Worm (Caenorhabditis elegans) whole organism, L4 larva: ENCODE results near the gene R02D5.7.

Experiments
- D1046.2 ChIP-seq: fragments of 200-800 bp; sonication (Bioruptor generic); IDR thresholded peaks from 2 replicates; pipeline ENCODE4 v1.3.6; 2022; ENCODE audit warnings: missing genetic modification characterization, missing compliant biosample characterization
- F37D6.2 ChIP-seq: sonication (generic microtip); optimal IDR thresholded peaks from 2 replicates; lab custom pipeline; 2016; ENCODE audit warnings: mild to moderate bottlenecking, missing genetic modification characterization, missing compliant biosample characterization
- Y105C5A.15 ChIP-seq: fragments of 200-800 bp; sonication (Bioruptor generic); IDR thresholded peaks from 2 replicates; pipeline ENCODE4 v1.3.6; 2022; ENCODE audit warnings: missing genetic modification characterization, missing compliant biosample characterization
- Y48G9A.11 ChIP-seq: fragments of 200-800 bp; sonication (Bioruptor generic); IDR thresholded peaks from 2 replicates; pipeline ENCODE4 v1.3.6; 2022; ENCODE audit warnings: missing genetic modification reagents, missing genetic modification characterization, missing compliant biosample characterization
- Y5F2A.4 ChIP-seq: fragments of 200-800 bp; sonication (Bioruptor generic); optimal IDR thresholded peaks from 2 replicates; lab custom pipeline; 2018; ENCODE audit warnings: mild to moderate bottlenecking, missing genetic modification characterization, missing compliant biosample characterization
- aha-1 ChIP-seq: fragments of 150-350 bp; peaks from one replicate; lab custom pipeline; 2014; ENCODE audit warnings: missing biosample characterization, missing genetic modification characterization
- ceh-32 ChIP-seq: sonication (generic microtip); optimal IDR thresholded peaks from 2 replicates; lab custom pipeline; 2016; ENCODE audit warnings: mild to moderate bottlenecking, missing genetic modification characterization, missing compliant biosample characterization; ENCODE audit not compliant: poor library complexity
- ceh-44 ChIP-seq: fragments of 200-800 bp; sonication (Bioruptor generic); IDR thresholded peaks from 2 replicates; pipeline ENCODE4 v1.3.6; 2022; ENCODE audit warnings: missing genetic modification reagents, missing genetic modification characterization, missing compliant biosample characterization
- daf-8 ChIP-seq: fragments of 200-800 bp; sonication (Bioruptor generic); IDR thresholded peaks from 2 replicates; pipeline ENCODE4 v1.3.6; 2022; ENCODE audit warnings: missing genetic modification characterization, missing compliant biosample characterization
- dmd-6 ChIP-seq: fragments of 200-800 bp; sonication (Bioruptor generic); IDR thresholded peaks from 2 replicates; pipeline ENCODE4 v1.3.6; 2022; ENCODE audit warnings: missing genetic modification reagents, missing genetic modification characterization, missing compliant biosample characterization
- fkh-10 ChIP-seq: fragments of 150-350 bp; optimal IDR thresholded peaks from 2 replicates; lab custom pipeline; 2014; ENCODE audit warnings: missing biosample characterization, missing genetic modification reagents, missing genetic modification characterization
- hlh-11 ChIP-seq: fragments of 200-800 bp; sonication (Bioruptor generic); optimal IDR thresholded peaks from 2 replicates; lab custom pipeline; 2018; ENCODE audit warnings: mild to moderate bottlenecking, missing genetic modification characterization, missing compliant biosample characterization
- lin-1 ChIP-seq: fragments of 200-800 bp; sonication (Bioruptor generic); IDR thresholded peaks from 2 replicates; pipeline ENCODE4 v1.3.6; 2022; ENCODE audit warnings: missing genetic modification reagents, missing genetic modification characterization, missing compliant biosample characterization
- lin-39 ChIP-seq: fragments of 150-350 bp; optimal IDR thresholded peaks from 2 replicates; lab custom pipeline; 2014; ENCODE audit warnings: missing biosample characterization, missing genetic modification reagents, missing genetic modification characterization
- mdl-1 ChIP-seq, 2 experiments: fragments of 150-350 bp in 1 of 2; sonication (generic microtip) in 1 of 2; optimal IDR thresholded peaks; 2 replicates each; lab custom pipeline; 2014 to 2017; ENCODE audit warnings: missing biosample characterization in 2 of 2, missing genetic modification characterization in 2 of 2
- mep-1 ChIP-seq: fragments of 150-350 bp; sonication (generic microtip); optimal IDR thresholded peaks from 3 replicates; lab custom pipeline; 2014; ENCODE audit warnings: missing biosample characterization, missing genetic modification characterization
- mes-2 ChIP-seq: sonication (generic microtip); optimal IDR thresholded peaks from 2 replicates; lab custom pipeline; 2016; ENCODE audit warnings: missing genotype, mild to moderate bottlenecking, missing genetic modification characterization, missing compliant biosample characterization; ENCODE audit not compliant: poor library complexity, severe bottlenecking
- nhr-11 ChIP-seq: fragments of 150-350 bp; optimal IDR thresholded peaks from 2 replicates; lab custom pipeline; 2014; ENCODE audit warnings: missing biosample characterization, missing genetic modification characterization
- nhr-111 ChIP-seq: fragments of 200-800 bp; sonication (Bioruptor generic); optimal IDR thresholded peaks from 2 replicates; lab custom pipeline; 2018; ENCODE audit warnings: mild to moderate bottlenecking, missing genetic modification characterization, missing compliant biosample characterization
- nhr-41 ChIP-seq: fragments of 200-800 bp; sonication (Bioruptor generic); IDR thresholded peaks from 2 replicates; pipeline ENCODE4 v1.3.6; 2022; ENCODE audit warnings: missing genetic modification reagents, missing genetic modification characterization, missing compliant biosample characterization
- nhr-77 ChIP-seq: fragments of 150-350 bp; optimal IDR thresholded peaks from 2 replicates; lab custom pipeline; 2014; ENCODE audit warnings: missing biosample characterization, missing genetic modification characterization
- sdz-12 ChIP-seq: fragments of 200-800 bp; sonication (Bioruptor generic); optimal IDR thresholded peaks from 2 replicates; lab custom pipeline; 2018; ENCODE audit warnings: mild to moderate bottlenecking, missing genetic modification characterization, missing compliant biosample characterization
- set-16 ChIP-seq: fragments of 200-800 bp; sonication (Bioruptor generic); IDR thresholded peaks from 2 replicates; pipeline ENCODE4 v1.3.6; 2022; ENCODE audit warnings: missing genetic modification reagents, missing genetic modification characterization, missing compliant biosample characterization
- skn-1 ChIP-seq: fragments of 150-350 bp; optimal IDR thresholded peaks from 2 replicates; lab custom pipeline; 2014; ENCODE audit warnings: missing biosample characterization, missing genetic modification characterization
- tra-1 ChIP-seq: fragments of 200-800 bp; sonication (Bioruptor generic); IDR thresholded peaks from 2 replicates; pipeline ENCODE4 v1.3.6; 2022; ENCODE audit warnings: missing genetic modification reagents, missing genetic modification characterization, missing compliant biosample characterization
- unc-62 ChIP-seq, 3 experiments: fragments of 150-350 bp in 1 of 3; sonication (generic microtip); optimal IDR thresholded peaks in 2 of 3; peaks in 1 of 3; 1 replicate in 1 of 3; 2 replicates in 2 of 3; lab custom pipeline; 2014 to 2017; ENCODE audit warnings: missing biosample characterization in 3 of 3, missing genetic modification characterization in 3 of 3, missing genetic modification reagents in 3 of 3, missing genotype in 1 of 3
- ztf-11 ChIP-seq: fragments of 150-350 bp; optimal IDR thresholded peaks from 2 replicates; lab custom pipeline; 2014; ENCODE audit warnings: missing biosample characterization, missing genetic modification characterization
- ztf-7 ChIP-seq: fragments of 150-350 bp; optimal IDR thresholded peaks from 2 replicates; lab custom pipeline; 2014; ENCODE audit warnings: missing biosample characterization, missing genetic modification characterization

The R02D5.7 gene

ce11 chrV:14447240-14447763 lies 34.0 kb downstream of the R02D5.7 start, which contains the start of the genes dlat-1 and fntb-1 (continued):
- no peak for TF ChIP-seq mdl-1 (tag; optimal IDR thresholded peaks at IDR 0.05; lab: Kevin White, UChicago)

DNA sequence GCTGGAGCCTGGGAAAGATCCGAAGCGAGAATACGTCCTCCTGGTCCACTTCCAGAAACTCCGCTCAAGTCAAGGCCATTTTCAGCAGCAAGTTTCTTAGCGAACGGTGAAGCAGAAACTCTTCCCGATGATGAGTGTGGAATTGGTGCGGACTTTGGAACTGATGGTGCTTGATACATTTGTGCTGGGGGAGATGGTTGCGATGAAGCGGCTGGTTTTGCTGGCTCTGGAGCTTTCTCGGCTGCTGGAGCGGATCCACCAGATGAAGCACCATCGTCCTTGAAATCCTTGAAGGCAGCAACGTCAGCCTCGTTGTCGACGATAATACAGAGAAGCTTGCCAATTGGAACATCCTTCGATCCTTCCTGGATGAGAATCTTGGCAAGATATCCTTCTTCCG lies 34.8 kb downstream of the R02D5.7 start:
- TF ChIP-seq set-16 (peak; percentile 51), Y5F2A.4 (GFP tag; lab: Kevin White, UChicago) (no peak)

ce11 chrV:14443471-14444015 lies 37.8 kb downstream of the R02D5.7 start:
- TF ChIP-seq mes-2 (tag; lab: Kevin White, UChicago) = peak; percentile 53

ce11 chrV:14440841-14441240 lies 40.5 kb downstream of the R02D5.7 start, which contains the start of gene F23B12.4:
TSS of gene F23B12.4 (plus strand) at chrV:14441141.
- TF ChIP-seq Y105C5A.15 (GFP tag; lab: Robert Waterston, UW) = no peak
- no peak for TF ChIP-seq F37D6.2
- no peak for TF ChIP-seq ztf-7 (tag; lab: Kevin White, UChicago)
- no peak for TF ChIP-seq Y48G9A.11 (GFP tag; lab: Robert Waterston, UW)
- TF ChIP-seq nhr-111 = no peak
- TF ChIP-seq sdz-12 (GFP tag; lab: Kevin White, UChicago) = no peak
- no peak for TF ChIP-seq nhr-41 (GFP tag; lab: Robert Waterston, UW)
- TF ChIP-seq hlh-11 (tag; lab: Kevin White, UChicago) = no peak
- no peak for TF ChIP-seq ztf-11 (tag; lab: Kevin White, UChicago)
- TF ChIP-seq fkh-10 = no peak

ce11 chrV:14439236-14439635 lies 42.1 kb downstream of the R02D5.7 start:
- TF ChIP-seq aha-1 (peak; percentile 55), lin-1 (GFP tag; lab: Robert Waterston, UW) (no peak), mep-1 (tag; lab: Kevin White, UChicago) (no peak), lin-39 (tag; lab: Kevin White, UChicago) (no peak), sdz-12 (GFP tag; lab: Kevin White, UChicago) (no peak), tra-1 (GFP tag; lab: Robert Waterston, UW) (no peak), unc-62 (GFP tag; optimal IDR thresholded peaks at IDR 0.05 in 1 of 2; lab: Kevin White, UChicago) (peak in 1 of 2 experiments; percentile 97), unc-62 (tag; optimal IDR thresholded peaks at IDR 0.05; lab: Kevin White, UChicago) (no peak)

- peak in 1 of 2 experiments; percentile 57 for TF ChIP-seq unc-62 (GFP tag; optimal IDR thresholded peaks at IDR 0.05 in 1 of 2; lab: Kevin White, UChicago)
- no peak for TF ChIP-seq unc-62 (tag; optimal IDR thresholded peaks at IDR 0.05; lab: Kevin White, UChicago)
- TF ChIP-seq nhr-77 = no peak
- no peak for TF ChIP-seq skn-1 (tag; lab: Kevin White, UChicago)
- TF ChIP-seq aha-1 = peak; percentile 91
- TF ChIP-seq lin-1 (GFP tag; lab: Robert Waterston, UW) = no peak
- TF ChIP-seq daf-8 (GFP tag; lab: Robert Waterston, UW) = no peak
Measured at ce11 chrV:14438099-14438739, 43.1 kb downstream of the R02D5.7 start.

ce11 chrV:14437355-14437754 lies 43.9 kb downstream of the R02D5.7 start:
- TF ChIP-seq dmd-6 = no peak
- no peak for TF ChIP-seq set-16
- TF ChIP-seq ceh-44 (GFP tag; lab: Robert Waterston, UW) = no peak
- peak; percentile 11 for TF ChIP-seq aha-1
- TF ChIP-seq ceh-32 (tag; lab: Kevin White, UChicago) = no peak
- TF ChIP-seq nhr-77 = no peak
- TF ChIP-seq nhr-11 (tag; lab: Kevin White, UChicago) = no peak
- TF ChIP-seq D1046.2 (GFP tag; lab: Robert Waterston, UW) = no peak
